Fruit fly (Drosophila melanogaster): ENCODE results near the gene CG32201.

The CG32201 gene

dm6 chr3L:18636782-18637181 is 27.4 kb downstream of the CG32201 start:
- no peak for TF ChIP-seq toe (GFP tag; optimal IDR thresholded peaks at IDR 0.05)
- TF ChIP-seq pad (GFP tag; optimal IDR thresholded peaks at IDR 0.05): no peak
- no peak for TF ChIP-seq ovo (GFP tag; optimal IDR thresholded peaks at IDR 0.05)
- TF ChIP-seq kay (GFP tag; ENCODE audit: borderline replicate concordance): no peak

- no peak for TF ChIP-seq Mnt (GFP tag; optimal IDR thresholded peaks at IDR 0.05)
- no peak for TF ChIP-seq CG1620 (GFP tag; optimal IDR thresholded peaks at IDR 0.05)
- TF ChIP-seq tj (GFP tag; optimal IDR thresholded peaks at IDR 0.05): no peak
- TF ChIP-seq Hr96 (GFP tag; optimal IDR thresholded peaks at IDR 0.05): no peak
- no peak for TF ChIP-seq bab1 (GFP tag; optimal IDR thresholded peaks at IDR 0.05)
- TF ChIP-seq Crg-1 (GFP tag; optimal IDR thresholded peaks at IDR 0.05): no peak
- no peak for TF ChIP-seq CG5204 (GFP tag; optimal IDR thresholded peaks at IDR 0.05)
- TF ChIP-seq pad (GFP tag; optimal IDR thresholded peaks at IDR 0.05): no peak
- no peak for TF ChIP-seq cnc (optimal IDR thresholded peaks at IDR 0.05)
- no peak for TF ChIP-seq CG33017 (tag; optimal IDR thresholded peaks at IDR 0.05)
- no peak for TF ChIP-seq CG14711 (tag; optimal IDR thresholded peaks at IDR 0.05)
Measured at dm6 chr3L:18637348-18637747, 27.9 kb downstream of the CG32201 start.

DNA sequence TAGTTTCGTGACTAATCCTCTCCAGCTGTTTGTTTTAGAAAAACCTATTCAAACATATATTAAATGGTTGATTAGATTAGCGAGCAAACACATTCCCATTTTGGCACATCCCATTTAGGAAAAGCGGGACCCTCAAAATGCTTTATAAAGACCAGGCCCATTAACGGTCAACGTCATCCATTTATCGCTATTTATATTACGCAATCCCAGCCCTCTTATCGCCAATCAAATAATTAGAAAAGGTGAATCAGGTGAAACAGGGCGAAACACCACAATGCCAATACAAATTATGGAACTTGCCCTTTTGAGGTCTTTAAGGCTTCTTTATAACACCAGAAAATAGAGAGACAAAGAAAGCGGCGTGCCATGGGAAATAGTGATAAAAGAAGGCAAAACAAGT is 28.6 kb downstream of the CG32201 start:
- no peak for TF ChIP-seq cnc (optimal IDR thresholded peaks at IDR 0.05)
- peak; percentile 9 for TF ChIP-seq Mnt (GFP tag; optimal IDR thresholded peaks at IDR 0.05)
- no peak for TF ChIP-seq CG7045 (GFP tag; optimal IDR thresholded peaks at IDR 0.05)
- TF ChIP-seq CG1620 (GFP tag; optimal IDR thresholded peaks at IDR 0.05): no peak
- TF ChIP-seq toe (GFP tag; optimal IDR thresholded peaks at IDR 0.05): no peak
- TF ChIP-seq CG33017 (tag; optimal IDR thresholded peaks at IDR 0.05): peak; percentile 30

dm6 chr3L:18638487-18638886 is 29.1 kb downstream of the CG32201 start:
- no peak for TF ChIP-seq Crg-1 (GFP tag; optimal IDR thresholded peaks at IDR 0.05)
- no peak for TF ChIP-seq cnc (optimal IDR thresholded peaks at IDR 0.05)

DNA sequence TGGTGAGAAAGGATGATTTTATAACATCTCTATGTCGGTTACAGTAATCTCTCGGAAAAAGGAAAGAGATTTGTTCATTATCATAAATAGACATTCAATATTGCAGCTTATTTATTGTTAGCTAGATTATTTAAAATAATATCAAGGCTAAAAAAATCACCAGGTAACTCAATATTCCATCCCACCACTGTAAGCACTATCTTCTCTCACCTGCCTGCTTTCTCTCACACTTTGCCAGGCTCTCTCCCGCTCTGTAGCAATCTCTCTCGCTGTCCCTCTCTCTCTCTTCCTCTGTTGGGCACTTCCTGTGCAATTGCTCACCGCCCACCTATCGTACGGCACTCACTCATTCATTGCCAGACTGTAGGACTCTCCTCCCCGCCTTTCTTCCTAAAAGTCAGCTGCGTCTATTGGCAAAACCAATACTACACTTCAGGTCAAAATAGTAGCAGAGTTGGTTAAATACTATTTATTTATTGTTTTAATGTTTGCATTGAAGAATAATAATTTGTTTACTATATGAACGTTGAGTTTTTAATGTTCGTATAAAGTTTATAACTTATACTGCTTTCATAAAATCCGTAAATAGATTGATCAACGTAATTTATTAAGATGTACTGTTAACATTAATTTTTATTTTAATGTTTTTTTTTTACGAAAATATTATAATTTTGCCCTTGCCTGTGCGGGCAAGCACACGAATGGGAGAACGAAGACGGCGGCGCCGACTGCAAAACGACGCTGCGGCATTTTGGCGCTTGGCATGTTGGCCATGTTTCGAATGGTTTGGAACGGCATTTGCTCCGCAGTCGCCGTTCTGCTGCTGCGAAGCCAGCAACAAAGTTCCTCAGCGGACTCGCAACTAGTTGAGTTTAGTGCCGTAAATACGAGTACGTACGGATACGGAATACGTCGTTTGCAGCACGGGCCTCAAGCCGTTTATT is 31.4 kb downstream of the CG32201 start:
- TF ChIP-seq CG1620 (GFP tag; optimal IDR thresholded peaks at IDR 0.05): peak; percentile 79
- TF ChIP-seq Crg-1 (GFP tag; optimal IDR thresholded peaks at IDR 0.05): peak; percentile 87
- TF ChIP-seq CG12768 (GFP tag; optimal IDR thresholded peaks at IDR 0.05): peak; percentile 95
- TF ChIP-seq toe (GFP tag; optimal IDR thresholded peaks at IDR 0.05): peak; percentile 96
- TF ChIP-seq CG7045 (GFP tag; optimal IDR thresholded peaks at IDR 0.05): peak; percentile 96
- peak; percentile 66 for TF ChIP-seq ovo (GFP tag; optimal IDR thresholded peaks at IDR 0.05)
- TF ChIP-seq bab1 (GFP tag; optimal IDR thresholded peaks at IDR 0.05): peak; percentile 87
- peak; percentile 83 for TF ChIP-seq pad (GFP tag; optimal IDR thresholded peaks at IDR 0.05)
- TF ChIP-seq CG33017 (tag; optimal IDR thresholded peaks at IDR 0.05): peak; percentile 96
- TF ChIP-seq cic (GFP tag; optimal IDR thresholded peaks at IDR 0.05): peak; percentile 94
- TF ChIP-seq kay (GFP tag; ENCODE audit: borderline replicate concordance): peak; percentile 98
- TF ChIP-seq cnc (optimal IDR thresholded peaks at IDR 0.05): no peak
- peak; percentile 78 for TF ChIP-seq Mnt (GFP tag; optimal IDR thresholded peaks at IDR 0.05)
- peak; percentile 69 for TF ChIP-seq tj (GFP tag; optimal IDR thresholded peaks at IDR 0.05)
- peak; percentile 96 for TF ChIP-seq Hr96 (GFP tag; optimal IDR thresholded peaks at IDR 0.05)
- TF ChIP-seq Clk (GFP tag; optimal IDR thresholded peaks at IDR 0.05): peak; percentile 96
- peak; percentile 96 for TF ChIP-seq CG11617 (GFP tag; optimal IDR thresholded peaks at IDR 0.05)
- peak; percentile 95 for TF ChIP-seq CG7101 (tag; optimal IDR thresholded peaks at IDR 0.05)
- TF ChIP-seq CG14711 (tag; optimal IDR thresholded peaks at IDR 0.05): peak; percentile 90
- peak; percentile 97 for TF ChIP-seq CG5204 (GFP tag; optimal IDR thresholded peaks at IDR 0.05)

dm6 chr3L:18643222-18643621 is 33.8 kb downstream of the CG32201 start:
- no peak for TF ChIP-seq Mnt (GFP tag; optimal IDR thresholded peaks at IDR 0.05)
- TF ChIP-seq kay (GFP tag; ENCODE audit: borderline replicate concordance): peak; percentile 76
- TF ChIP-seq CG33017 (tag; optimal IDR thresholded peaks at IDR 0.05): no peak

DNA sequence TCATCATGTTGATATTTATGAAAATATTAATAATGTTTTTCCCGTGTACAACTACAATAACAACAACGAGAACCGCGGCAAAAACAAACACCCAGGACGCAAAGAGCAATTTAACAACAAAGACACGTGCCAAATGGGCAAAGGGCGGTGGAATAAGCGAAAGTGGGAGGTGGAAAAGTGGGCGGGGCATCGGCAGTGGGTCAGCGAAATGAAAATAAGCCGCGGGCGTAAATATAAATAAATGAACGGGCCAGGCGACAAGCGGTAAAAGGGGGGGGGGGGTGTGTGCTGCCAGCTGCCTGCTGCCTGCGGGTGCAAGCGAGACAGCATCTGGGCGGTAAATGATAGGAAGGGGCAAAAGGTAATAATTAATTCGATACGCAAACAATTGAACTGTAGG is 44.3 kb downstream of the CG32201 start:
- no peak for TF ChIP-seq CG11617 (GFP tag; optimal IDR thresholded peaks at IDR 0.05)
- TF ChIP-seq kay (GFP tag; ENCODE audit: borderline replicate concordance): peak; percentile 49
